Fruit fly (Drosophila melanogaster) whole organism, embryonic: ENCODE results near the gene CG16852.

Source experiments
- Antp ChIP-seq: fragments of 200-800 bp; sonication (Bioruptor generic); optimal IDR thresholded peaks from 3 replicates; lab custom pipeline; 2016; ENCODE audit warnings: missing biosample characterization, missing genetic modification characterization
- Bdp1 ChIP-seq: fragments of 200-800 bp; sonication (Bioruptor generic); optimal IDR thresholded peaks from 3 replicates; lab custom pipeline; 2016; ENCODE audit warnings: missing biosample characterization, missing genetic modification characterization
- C15 ChIP-seq: fragments of 200-800 bp; sonication (Bioruptor generic); IDR thresholded peaks from 3 replicates; pipeline ENCODE4 v1.3.6; 2022; ENCODE audit warnings: missing biosample characterization, missing genetic modification characterization
- CG10209 ChIP-seq: fragments of 200-800 bp; sonication (Bioruptor generic); optimal IDR thresholded peaks from 3 replicates; lab custom pipeline; 2017; ENCODE audit warnings: missing biosample characterization, mild to moderate bottlenecking, missing genetic modification characterization, missing genetic modification reagents
- CG10654 ChIP-seq: fragments of 200-800 bp; sonication (Bioruptor generic); optimal IDR thresholded peaks from 2 replicates; lab custom pipeline; 2016; ENCODE audit warnings: missing biosample characterization, missing genetic modification characterization
- CG10979 ChIP-seq: fragments of 200-800 bp; sonication (Bioruptor generic); optimal IDR thresholded peaks from 2 replicates; lab custom pipeline; 2018; ENCODE audit warnings: missing biosample characterization, mild to moderate bottlenecking, missing genetic modification characterization, moderate library complexity
- CG13287 ChIP-seq: fragments of 200-800 bp; sonication (Bioruptor generic); IDR thresholded peaks from 2 replicates; pipeline ENCODE4 v1.3.6; 2022; ENCODE audit warnings: missing biosample characterization, missing genetic modification characterization; ENCODE audit not compliant: partially characterized antibody
- CG15011 ChIP-seq: fragments of 200-800 bp; sonication (Bioruptor generic); optimal IDR thresholded peaks from 3 replicates; lab custom pipeline; 2018; ENCODE audit warnings: missing biosample characterization, mild to moderate bottlenecking, missing genetic modification characterization
- CG1602 ChIP-seq: fragments of 200-800 bp; sonication (Bioruptor generic); optimal IDR thresholded peaks from 3 replicates; lab custom pipeline; 2016; ENCODE audit warnings: missing biosample characterization, missing genetic modification characterization
- CG18476 ChIP-seq: fragments of 200-800 bp; sonication (Bioruptor generic); optimal IDR thresholded peaks from 2 replicates; lab custom pipeline; 2016; ENCODE audit warnings: missing biosample characterization, mild to moderate bottlenecking, missing genetic modification characterization
- CG18764 ChIP-seq: fragments of 200-800 bp; sonication (Bioruptor generic); optimal IDR thresholded peaks from 3 replicates; lab custom pipeline; 2016; ENCODE audit warnings: missing biosample characterization, missing genetic modification characterization
- CG2875 ChIP-seq: fragments of 200-800 bp; sonication (Bioruptor generic); optimal IDR thresholded peaks from 2 replicates; lab custom pipeline; 2017; ENCODE audit warnings: missing biosample characterization, mild to moderate bottlenecking, missing genetic modification characterization, missing genetic modification reagents
- CG32532 ChIP-seq: fragments of 200-800 bp; sonication (Bioruptor generic); IDR thresholded peaks from 2 replicates; pipeline ENCODE4 v1.3.6; 2022; ENCODE audit warnings: missing biosample characterization, missing genetic modification characterization
- CG32767 ChIP-seq: fragments of 200-800 bp; sonication (Bioruptor generic); IDR thresholded peaks from 2 replicates; pipeline ENCODE4 v1.3.6; 2022; ENCODE audit warnings: missing biosample characterization, missing genetic modification characterization
- CG42726 ChIP-seq: fragments of 200-800 bp; sonication (Bioruptor generic); IDR thresholded peaks from 2 replicates; pipeline ENCODE4 v1.3.6; 2022; ENCODE audit warnings: missing biosample characterization, missing genetic modification characterization; ENCODE audit not compliant: partially characterized antibody
- CG4328 ChIP-seq: fragments of 200-800 bp; sonication (Bioruptor generic); optimal IDR thresholded peaks from 3 replicates; lab custom pipeline; 2017; ENCODE audit warnings: missing biosample characterization, missing genetic modification reagents, missing genetic modification characterization
- CG4854 ChIP-seq: fragments of 200-800 bp; sonication (Bioruptor generic); optimal IDR thresholded peaks from 2 replicates; lab custom pipeline; 2016; ENCODE audit warnings: missing biosample characterization, missing genetic modification characterization, inconsistent platforms
- CG5180 ChIP-seq: fragments of 200-800 bp; sonication (Bioruptor generic); optimal IDR thresholded peaks from 3 replicates; lab custom pipeline; 2017; ENCODE audit warnings: missing biosample characterization, missing genetic modification characterization, mild to moderate bottlenecking, moderate library complexity, missing genetic modification reagents
- CG6254 ChIP-seq: fragments of 200-800 bp; sonication (Bioruptor generic); optimal IDR thresholded peaks from 3 replicates; lab custom pipeline; 2017; ENCODE audit warnings: mild to moderate bottlenecking, missing biosample characterization, missing genetic modification reagents, missing genetic modification characterization
- CG8089 ChIP-seq: fragments of 200-800 bp; sonication (Bioruptor generic); optimal IDR thresholded peaks from 3 replicates; lab custom pipeline; 2016; ENCODE audit warnings: missing biosample characterization, missing genetic modification characterization
- CG8944 ChIP-seq: fragments of 200-800 bp; sonication (Bioruptor generic); optimal IDR thresholded peaks from 3 replicates; lab custom pipeline; 2016; ENCODE audit warnings: missing biosample characterization, missing genetic modification characterization
- CHES-1-like ChIP-seq: fragments of 200-800 bp; sonication (Bioruptor generic); optimal IDR thresholded peaks from 2 replicates; lab custom pipeline; 2016; ENCODE audit warnings: missing biosample characterization, missing genetic modification characterization
- Ets65A ChIP-seq: fragments of 200-800 bp; sonication (Bioruptor generic); peaks from one replicate; lab custom pipeline; 2016; ENCODE audit warnings: missing biosample characterization, missing genetic modification characterization
- Gug ChIP-seq: fragments of 200-800 bp; sonication (Bioruptor generic); IDR thresholded peaks from 4 replicates; pipeline ENCODE4 v1.3.6; 2022; ENCODE audit warnings: missing biosample characterization, missing genetic modification characterization
- NFAT ChIP-seq: fragments of 200-800 bp; sonication (Bioruptor generic); IDR thresholded peaks from 2 replicates; pipeline ENCODE4 v1.3.6; 2022; ENCODE audit warnings: missing biosample characterization, missing genetic modification characterization
- Nf-YA ChIP-seq: fragments of 200-800 bp; sonication (Bioruptor generic); IDR thresholded peaks from 2 replicates; pipeline ENCODE4 v1.3.6; 2022; ENCODE audit warnings: missing biosample characterization, missing genetic modification characterization
- Nf-YC ChIP-seq: fragments of 200-800 bp; optimal IDR thresholded peaks from 3 replicates; lab custom pipeline; 2019; ENCODE audit warnings: missing biosample characterization, mild to moderate bottlenecking, missing genetic modification characterization, moderate library complexity
- Optix ChIP-seq: fragments of 200-800 bp; sonication (Bioruptor generic); IDR thresholded peaks from 3 replicates; pipeline ENCODE4 v1.3.6; 2022; ENCODE audit warnings: missing biosample characterization, missing genetic modification characterization
- Rx ChIP-seq: fragments of 200-800 bp; sonication (Bioruptor generic); IDR thresholded peaks from 2 replicates; pipeline ENCODE4 v1.3.6; 2022; ENCODE audit warnings: missing biosample characterization, missing genetic modification characterization
- Xrp1 ChIP-seq: fragments of 200-800 bp; sonication (Bioruptor generic); IDR thresholded peaks from 2 replicates; pipeline ENCODE4 v1.3.6; 2022; ENCODE audit warnings: missing biosample characterization, missing genetic modification characterization
- ab ChIP-seq: fragments of 200-800 bp; sonication (Bioruptor generic); optimal IDR thresholded peaks from 2 replicates; lab custom pipeline; 2016; ENCODE audit warnings: missing biosample characterization, missing genetic modification characterization
- bowl ChIP-seq: fragments of 200-800 bp; sonication (Bioruptor generic); IDR thresholded peaks from 2 replicates; pipeline ENCODE4 v1.3.6; 2022; ENCODE audit warnings: missing biosample characterization, missing genetic modification characterization
- corto ChIP-seq: fragments of 200-800 bp; sonication (Bioruptor generic); optimal IDR thresholded peaks from 2 replicates; lab custom pipeline; 2016; ENCODE audit warnings: missing biosample characterization, mild to moderate bottlenecking, missing genetic modification characterization, moderate library complexity
- dan ChIP-seq: fragments of 200-800 bp; sonication (Bioruptor generic); IDR thresholded peaks from 2 replicates; pipeline ENCODE4 v1.3.6; 2022; ENCODE audit warnings: missing biosample characterization, missing genetic modification characterization
- dmrt11E ChIP-seq: fragments of 200-800 bp; sonication (Bioruptor generic); optimal IDR thresholded peaks from 3 replicates; lab custom pipeline; 2018; ENCODE audit warnings: missing biosample characterization, mild to moderate bottlenecking, missing genetic modification characterization, moderate library complexity
- emc ChIP-seq: fragments of 200-800 bp; sonication (Bioruptor generic); optimal IDR thresholded peaks from 2 replicates; lab custom pipeline; 2016; ENCODE audit warnings: missing biosample characterization, missing genetic modification characterization
- ems ChIP-seq: fragments of 200-800 bp; sonication (Bioruptor generic); optimal IDR thresholded peaks from 3 replicates; lab custom pipeline; 2016; ENCODE audit warnings: missing biosample characterization, missing genetic modification characterization
- eve ChIP-seq, 2 experiments: fragments of >200 bp; optimal IDR thresholded peaks; 2 replicates each; lab custom pipeline; 2017; ENCODE audit warnings: missing biosample characterization in 2 of 2, missing genetic modification characterization in 2 of 2
- fd3F ChIP-seq: fragments of 200-800 bp; sonication (Bioruptor generic); optimal IDR thresholded peaks from 2 replicates; lab custom pipeline; 2018; ENCODE audit warnings: missing biosample characterization, mild to moderate bottlenecking, missing genetic modification characterization, moderate library complexity
- inv ChIP-seq: fragments of 200-800 bp; sonication (Bioruptor generic); IDR thresholded peaks from 2 replicates; pipeline ENCODE4 v1.3.6; 2022; ENCODE audit warnings: missing biosample characterization, missing genetic modification characterization; ENCODE audit not compliant: partially characterized antibody
- klu ChIP-seq: fragments of 200-800 bp; sonication (Bioruptor generic); IDR thresholded peaks from 2 replicates; pipeline ENCODE4 v1.3.6; 2022; ENCODE audit warnings: missing biosample characterization, missing genetic modification characterization
- lab ChIP-seq: fragments of 200-800 bp; sonication (Bioruptor generic); optimal IDR thresholded peaks from 3 replicates; lab custom pipeline; 2017; ENCODE audit warnings: missing biosample characterization, missing genetic modification characterization, mild to moderate bottlenecking, moderate library complexity, missing genetic modification reagents
- psq ChIP-seq: fragments of 200-800 bp; sonication (Bioruptor generic); optimal IDR thresholded peaks from 2 replicates; lab custom pipeline; 2017; ENCODE audit warnings: missing biosample characterization, missing genetic modification characterization
- repo ChIP-seq: fragments of 200-800 bp; sonication (Bioruptor generic); optimal IDR thresholded peaks from 2 replicates; lab custom pipeline; 2016; ENCODE audit warnings: missing biosample characterization, missing genetic modification characterization
- run ChIP-seq: fragments of 200-800 bp; sonication (Bioruptor generic); optimal IDR thresholded peaks from 3 replicates; lab custom pipeline; 2018; ENCODE audit warnings: missing biosample characterization, mild to moderate bottlenecking, missing genetic modification characterization
- sd ChIP-seq: fragments of 200-800 bp; sonication (Bioruptor generic); optimal IDR thresholded peaks from 3 replicates; lab custom pipeline; 2018; ENCODE audit warnings: missing biosample characterization, mild to moderate bottlenecking, missing genetic modification characterization, moderate library complexity
- twi ChIP-seq: fragments of 200-800 bp; optimal IDR thresholded peaks from 2 replicates; lab custom pipeline; 2019; ENCODE audit warnings: missing biosample characterization, mild to moderate bottlenecking, missing genetic modification characterization, moderate library complexity
- vfl ChIP-seq: fragments of 200-800 bp; sonication (Bioruptor generic); optimal IDR thresholded peaks from 2 replicates; lab custom pipeline; 2016; ENCODE audit warnings: missing biosample characterization, missing genetic modification characterization
- wek ChIP-seq: fragments of 200-800 bp; sonication (Bioruptor generic); optimal IDR thresholded peaks from 3 replicates; lab custom pipeline; 2018; ENCODE audit warnings: missing biosample characterization, mild to moderate bottlenecking, missing genetic modification characterization, moderate library complexity

The CG16852 gene

dm6 chr2L:13513331-13514261 is 27.0 kb upstream of the CG16852 start (continued):
- TF ChIP-seq CG42726 (GFP tag; lab: Robert Waterston, UW) (no peak), CG2875 (peak; percentile 34), ab (GFP tag; lab: Kevin White, UChicago) (peak; percentile 9), CG10979 (tag; lab: Kevin White, UChicago) (peak; percentile 44), corto (no peak), Nf-YA (GFP tag; lab: Robert Waterston, UW) (no peak), Ets65A (GFP tag; lab: Kevin White, UChicago) (peak; percentile 96), CG32532 (GFP tag; lab: Robert Waterston, UW) (peak; percentile 83), CG4328 (GFP tag; lab: Kevin White, UChicago) (no peak), CG32767 (GFP tag; lab: Robert Waterston, UW) (no peak), run (no peak), CG5180 (GFP tag; lab: Kevin White, UChicago) (peak; percentile 17), CG10209 (GFP tag; lab: Kevin White, UChicago) (peak; percentile 56), bowl (no peak), eve (GFP tag; optimal IDR thresholded peaks at IDR 0.05; lab: Kevin White, UChicago) (peak in 1 of 2 experiments; percentile 86), inv (no peak), vfl (GFP tag; lab: Kevin White, UChicago) (peak; percentile 35), C15 (GFP tag; lab: Robert Waterston, UW) (no peak), wek (GFP tag; lab: Kevin White, UChicago) (peak; percentile 44), CG1602 (peak; percentile 44), Gug (GFP tag; lab: Robert Waterston, UW) (peak; percentile 82; the same call in 2 of the 4 replicates), fd3F (GFP tag; lab: Kevin White, UChicago) (peak; percentile 39), Antp (GFP tag; lab: Kevin White, UChicago) (peak; percentile 85), CG13287 (GFP tag; lab: Robert Waterston, UW) (no peak), CG15011 (GFP tag; lab: Kevin White, UChicago) (no peak), emc (GFP tag; lab: Kevin White, UChicago) (no peak), ems (GFP tag; lab: Kevin White, UChicago) (peak; percentile 69), CG18764 (GFP tag; lab: Kevin White, UChicago) (peak; percentile 29), CG8944 (GFP tag; lab: Kevin White, UChicago) (peak; percentile 71), Bdp1 (GFP tag; lab: Kevin White, UChicago) (peak; percentile 29), dan (GFP tag; lab: Robert Waterston, UW) (no peak), dmrt11E (tag; lab: Kevin White, UChicago) (peak; percentile 31), Xrp1 (peak; percentile 76), CG6254 (no peak), NFAT (GFP tag; lab: Robert Waterston, UW) (peak; percentile 77), Nf-YC (tag; lab: Kevin White, UChicago) (peak; percentile 43), sd (no peak), CG4854 (GFP tag; lab: Kevin White, UChicago) (no peak), repo (GFP tag; lab: Kevin White, UChicago) (peak; percentile 56), twi (tag; lab: Kevin White, UChicago) (no peak), Rx (GFP tag; lab: Robert Waterston, UW) (peak; percentile 55), CG10654 (GFP tag; lab: Kevin White, UChicago) (peak; percentile 27), CHES-1-like (GFP tag; lab: Kevin White, UChicago) (peak; percentile 56), CG8089 (GFP tag; lab: Kevin White, UChicago) (peak; percentile 9), lab (GFP tag; lab: Kevin White, UChicago) (peak; percentile 69), Optix (GFP tag; lab: Robert Waterston, UW) (peak; percentile 60; the same call in 2 of the 3 replicates), klu (GFP tag; lab: Robert Waterston, UW) (0 out of 2 replicates have a peak, but pooled peaks have one; percentile 7), psq (peak; percentile 35), CG18476 (GFP tag; lab: Kevin White, UChicago) (peak; percentile 20)
